Fruit fly (Drosophila melanogaster): ENCODE data around the gene CG42449.

dm6 chrX:5636529-5637099 lies 46.4 kb upstream of the CG42449 start:
- TF ChIP-seq lola (GFP tag; optimal IDR thresholded peaks at IDR 0.05) (no peak), Abd-B (GFP tag; optimal IDR thresholded peaks at IDR 0.05) (no peak), jim (GFP tag; optimal IDR thresholded peaks at IDR 0.05) (no peak), Hr83 (GFP tag; optimal IDR thresholded peaks at IDR 0.05; ENCODE audit: poor library complexity, severe bottlenecking) (no peak), usp (GFP tag; optimal IDR thresholded peaks at IDR 0.05) (no peak)
